Worm (Caenorhabditis elegans) whole organism, L4/young adult: Measurements from ENCODE around the gene F07H5.10.

ENCODE experiments used
- dao-5 ChIP-seq: sonication (generic microtip); optimal IDR thresholded peaks from 2 replicates; lab custom pipeline; 2016; ENCODE audit warnings: missing genotype, missing genetic modification characterization, moderate library complexity, missing compliant biosample characterization
- him-1 ChIP-seq: sonication (generic microtip); optimal IDR thresholded peaks from 2 replicates; lab custom pipeline; 2016; ENCODE audit warnings: missing genotype, missing genetic modification reagents, missing genetic modification characterization, missing compliant biosample characterization

DNA sequence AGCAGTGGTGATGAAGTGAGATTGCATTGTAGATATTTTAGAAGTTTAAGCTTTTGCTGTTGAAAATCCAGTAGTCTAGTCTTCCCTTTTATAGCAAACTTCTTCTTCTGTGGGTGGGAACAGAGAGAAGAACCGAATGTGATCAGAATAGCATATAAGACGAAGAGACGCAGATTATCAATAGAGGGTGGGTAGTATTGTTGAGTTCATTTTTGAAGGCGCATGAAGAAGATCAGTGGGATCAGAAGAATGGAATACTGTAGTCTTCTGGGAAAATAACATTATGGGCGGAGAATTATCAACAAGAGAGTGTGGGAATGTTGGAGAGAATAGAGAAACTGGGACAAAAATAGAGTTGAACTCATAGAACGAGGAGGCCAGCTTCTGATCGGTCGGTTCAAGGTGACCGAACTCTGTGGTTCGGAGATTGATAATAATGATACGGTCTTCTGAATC is 12.8 kb upstream of the F07H5.10 start, which contains the start of gene F46C5.1:
- TF ChIP-seq dao-5 (tag; lab: Kevin White, UChicago) (no peak), him-1 (tag; lab: Kevin White, UChicago) (no peak)
